Worm (Caenorhabditis elegans) whole organism, young adult: ENCODE data around the gene C32D5.11.
A peak's percentile ranks its signal among the peaks of the same experiment; 100 is the strongest.

Experiments
- ccch-3 ChIP-seq: fragments of 200-800 bp; sonication (Bioruptor generic); optimal IDR thresholded peaks from 2 replicates; lab custom pipeline; 2018; ENCODE audit warnings: mild to moderate bottlenecking, missing genetic modification characterization, missing compliant biosample characterization
- dox-1 ChIP-seq: fragments of 200-800 bp; sonication (Bioruptor generic); IDR thresholded peaks from 2 replicates; pipeline ENCODE4 v1.3.6; 2022; ENCODE audit warnings: missing genetic modification reagents, missing genetic modification characterization, missing compliant biosample characterization
- efl-1 ChIP-seq: fragments of 150-350 bp; optimal IDR thresholded peaks from 2 replicates; lab custom pipeline; 2014; ENCODE audit warnings: missing biosample characterization, missing genetic modification reagents, missing genetic modification characterization
- egl-18 ChIP-seq: fragments of 200-800 bp; sonication (Bioruptor generic); IDR thresholded peaks from 2 replicates; pipeline ENCODE4 v1.3.6; 2022; ENCODE audit warnings: missing genetic modification reagents, missing genetic modification characterization, missing compliant biosample characterization

DNA sequence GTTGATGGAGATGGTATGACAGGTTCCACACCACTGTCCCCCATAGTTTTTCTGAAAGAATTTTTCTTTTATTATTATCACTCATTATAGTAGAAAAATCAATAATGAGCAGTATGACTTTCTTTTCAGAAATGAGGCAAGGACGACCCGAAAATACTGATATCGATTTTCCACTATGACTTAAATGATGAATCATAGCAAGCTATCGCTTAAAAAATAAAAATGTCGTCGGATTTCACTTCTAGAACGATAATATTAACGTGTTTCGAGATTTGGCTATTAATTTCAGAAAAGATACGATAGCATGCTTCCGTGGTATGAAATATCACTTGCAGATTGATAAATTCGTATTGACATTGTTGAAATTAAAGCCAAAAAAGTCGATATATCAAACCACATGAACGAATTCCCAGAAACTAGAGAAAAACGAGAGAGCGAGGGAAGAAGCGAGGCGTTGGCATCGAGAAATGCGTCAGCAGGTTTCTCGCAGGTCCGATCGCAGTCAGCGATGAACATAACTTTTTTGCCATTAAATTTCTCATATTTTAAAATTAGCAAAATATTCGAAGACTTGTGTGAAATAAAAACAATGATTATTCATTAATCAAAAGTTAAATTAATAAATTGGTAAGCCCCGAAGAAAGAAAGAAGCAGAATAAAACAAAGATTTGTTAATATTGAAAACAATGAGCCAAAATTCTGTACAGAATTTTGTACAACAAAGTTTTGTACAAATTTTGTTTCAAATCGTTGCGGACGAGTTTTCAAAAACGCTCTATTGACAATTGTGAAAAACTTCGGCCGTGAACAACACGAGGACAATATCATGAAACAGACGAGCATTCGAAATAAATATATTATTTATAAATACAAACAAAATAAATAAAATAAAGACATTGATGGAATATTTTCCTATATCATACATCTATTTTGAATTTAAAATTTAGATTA lies at the start of gene C32D5.11:
- peak; percentile 22 for TF ChIP-seq efl-1
- TF ChIP-seq dox-1 (GFP tag; lab: Robert Waterston, UW): peak; percentile 65
- no peak for TF ChIP-seq ccch-3
- no peak for TF ChIP-seq egl-18 (GFP tag; lab: Robert Waterston, UW)
